Worm (Caenorhabditis elegans) whole organism, L1 larva: ENCODE measurements around the gene srj-20.

Source experiments
- C16A3.4 ChIP-seq: fragments of 150-350 bp; optimal IDR thresholded peaks from 2 replicates; lab custom pipeline; 2014; ENCODE audit warnings: missing biosample characterization, missing genetic modification characterization
- F16B12.6 ChIP-seq: fragments of 150-350 bp; optimal IDR thresholded peaks from 2 replicates; lab custom pipeline; 2014; ENCODE audit warnings: missing biosample characterization, missing genetic modification characterization
- Y116A8C.19 ChIP-seq: sonication (generic microtip); optimal IDR thresholded peaks from 2 replicates; lab custom pipeline; 2016; ENCODE audit warnings: missing compliant biosample characterization, missing genetic modification characterization, borderline replicate concordance
- blmp-1 ChIP-seq: fragments of 150-350 bp; optimal IDR thresholded peaks from 2 replicates; lab custom pipeline; 2014; ENCODE audit warnings: missing biosample characterization, missing genetic modification characterization
- ceh-63 ChIP-seq: fragments of 200-800 bp; sonication (Bioruptor generic); optimal IDR thresholded peaks from 2 replicates; lab custom pipeline; 2018; ENCODE audit warnings: mild to moderate bottlenecking, missing genetic modification characterization, missing compliant biosample characterization
- ceh-88 ChIP-seq: fragments of 200-800 bp; sonication (Bioruptor generic); IDR thresholded peaks from 2 replicates; pipeline ENCODE4 v1.3.6; 2022; ENCODE audit warnings: missing genetic modification characterization, missing compliant biosample characterization
- ceh-90 ChIP-seq: sonication (generic microtip); optimal IDR thresholded peaks from 2 replicates; lab custom pipeline; 2016; ENCODE audit warnings: missing genetic modification characterization, missing compliant biosample characterization
- ces-1 ChIP-seq: fragments of 150-350 bp; optimal IDR thresholded peaks from 2 replicates; lab custom pipeline; 2014; ENCODE audit warnings: missing biosample characterization, missing genetic modification reagents, missing genetic modification characterization
- dpl-1 ChIP-seq, 3 experiments: fragments of 150-350 bp in 2 of 3; sonication (generic microtip) in 1 of 3; optimal IDR thresholded peaks; 2 replicates each; lab custom pipeline; 2014 to 2017; ENCODE audit warnings: missing biosample characterization in 3 of 3, missing genetic modification characterization in 3 of 3, missing genetic modification reagents in 3 of 3
- efl-1 ChIP-seq, 4 experiments: fragments of 150-350 bp; optimal IDR thresholded peaks in 3 of 4; peaks in 1 of 4; 1 replicate in 1 of 4; 2 replicates in 3 of 4; lab custom pipeline; 2014; ENCODE audit warnings: missing biosample characterization in 2 of 4, missing genetic modification characterization in 2 of 4, missing genetic modification reagents in 2 of 4
- elt-2 ChIP-seq: sonication (generic microtip); optimal IDR thresholded peaks from 2 replicates; lab custom pipeline; 2016; ENCODE audit warnings: missing genetic modification characterization, mild to moderate bottlenecking, inconsistent platforms, missing compliant biosample characterization, missing genetic modification reagents
- elt-3 ChIP-seq, 6 experiments: fragments of 150-350 bp in 1 of 6; sonication (generic microtip); optimal IDR thresholded peaks; 2 replicates each; lab custom pipeline; 2017 to 2018; ENCODE audit warnings: missing biosample characterization in 6 of 6, missing genetic modification characterization in 6 of 6, inconsistent platforms in 1 of 6
- fkh-10 ChIP-seq: sonication (generic microtip); optimal IDR thresholded peaks from 2 replicates; lab custom pipeline; 2017; ENCODE audit warnings: missing biosample characterization, missing genetic modification reagents, missing genetic modification characterization
- fkh-4 ChIP-seq: sonication (generic microtip); optimal IDR thresholded peaks from 2 replicates; lab custom pipeline; 2016; ENCODE audit warnings: missing compliant biosample characterization, missing genetic modification characterization, borderline replicate concordance
- fkh-8 ChIP-seq: sonication (generic microtip); optimal IDR thresholded peaks from 2 replicates; lab custom pipeline; 2016; ENCODE audit warnings: mild to moderate bottlenecking, missing genetic modification characterization, missing compliant biosample characterization
- hlh-17 ChIP-seq: fragments of 200-800 bp; sonication (Bioruptor generic); optimal IDR thresholded peaks from 2 replicates; lab custom pipeline; 2018; ENCODE audit warnings: missing genetic modification characterization, mild to moderate bottlenecking, missing compliant biosample characterization, moderate library complexity, borderline replicate concordance
- isw-1 ChIP-seq: fragments of 200-800 bp; sonication (Bioruptor generic); IDR thresholded peaks from 2 replicates; pipeline ENCODE4 v1.3.6; 2022; ENCODE audit warnings: missing genetic modification characterization, missing compliant biosample characterization
- jun-1 ChIP-seq: fragments of 150-350 bp; optimal IDR thresholded peaks from 2 replicates; lab custom pipeline; 2014; ENCODE audit warnings: missing biosample characterization, missing genetic modification reagents, missing genetic modification characterization
- lin-13 ChIP-seq: fragments of 150-350 bp; optimal IDR thresholded peaks from 2 replicates; lab custom pipeline; 2014; ENCODE audit warnings: missing biosample characterization, missing genetic modification reagents, missing genetic modification characterization
- lin-14 ChIP-seq: fragments of 200-800 bp; sonication (Bioruptor generic); optimal IDR thresholded peaks from 2 replicates; lab custom pipeline; 2018; ENCODE audit warnings: mild to moderate bottlenecking, missing genetic modification characterization, moderate library complexity, missing compliant biosample characterization
- lin-15B ChIP-seq: fragments of 150-350 bp; sonication (generic microtip); optimal IDR thresholded peaks from 3 replicates; lab custom pipeline; 2014; ENCODE audit warnings: missing biosample characterization, missing genetic modification characterization
- lin-35 ChIP-seq, 2 experiments: fragments of 150-350 bp; optimal IDR thresholded peaks; 2 replicates each; lab custom pipeline; 2014; ENCODE audit warnings: missing biosample characterization in 2 of 2, missing genetic modification characterization in 2 of 2, missing genetic modification reagents in 2 of 2
- lir-3 ChIP-seq: sonication (generic microtip); optimal IDR thresholded peaks from 2 replicates; lab custom pipeline; 2016; ENCODE audit warnings: mild to moderate bottlenecking, missing genetic modification characterization, moderate library complexity, missing compliant biosample characterization; ENCODE audit not compliant: poor library complexity
- lsy-2 ChIP-seq, 2 experiments: fragments of 150-350 bp; optimal IDR thresholded peaks; 2 replicates each; lab custom pipeline; 2014; ENCODE audit warnings: missing biosample characterization in 2 of 2, missing genetic modification characterization in 2 of 2
- mab-9 ChIP-seq: fragments of 200-800 bp; sonication (Bioruptor generic); IDR thresholded peaks from 2 replicates; pipeline ENCODE4 v1.3.6; 2022; ENCODE audit warnings: missing genetic modification reagents, missing genetic modification characterization, missing compliant biosample characterization
- mep-1 ChIP-seq: fragments of 150-350 bp; optimal IDR thresholded peaks from 2 replicates; lab custom pipeline; 2014; ENCODE audit warnings: missing biosample characterization, missing genetic modification characterization
- nhr-11 ChIP-seq: fragments of 150-350 bp; optimal IDR thresholded peaks from 2 replicates; lab custom pipeline; 2014; ENCODE audit warnings: missing biosample characterization, missing genetic modification characterization
- nhr-19 ChIP-seq: fragments of 200-800 bp; sonication (Bioruptor generic); conservative IDR thresholded peaks from 2 replicates; pipeline ENCODE4 v1.3.6; 2022; ENCODE audit warnings: missing genetic modification characterization, missing compliant biosample characterization
- nhr-20 ChIP-seq: sonication (generic microtip); optimal IDR thresholded peaks from 2 replicates; lab custom pipeline; 2016; ENCODE audit warnings: mild to moderate bottlenecking, missing genetic modification characterization, missing compliant biosample characterization
- nhr-237 ChIP-seq: fragments of 150-350 bp; optimal IDR thresholded peaks from 2 replicates; lab custom pipeline; 2014; ENCODE audit warnings: missing biosample characterization, missing genetic modification characterization
- nhr-47 ChIP-seq: sonication (generic microtip); optimal IDR thresholded peaks from 2 replicates; lab custom pipeline; 2016; ENCODE audit warnings: mild to moderate bottlenecking, missing genetic modification characterization, moderate library complexity, missing compliant biosample characterization
- nhr-84 ChIP-seq: sonication (generic microtip); optimal IDR thresholded peaks from 2 replicates; lab custom pipeline; 2017; ENCODE audit warnings: missing biosample characterization, missing genetic modification characterization
- pag-3 ChIP-seq: sonication (generic microtip); optimal IDR thresholded peaks from 2 replicates; lab custom pipeline; 2017; ENCODE audit warnings: missing genetic modification characterization, mild to moderate bottlenecking, missing compliant biosample characterization, antibody characterized with exemption, borderline replicate concordance; ENCODE audit not compliant: insufficient read depth
- rnt-1 ChIP-seq: sonication (generic microtip); optimal IDR thresholded peaks from 2 replicates; lab custom pipeline; 2016; ENCODE audit warnings: mild to moderate bottlenecking, missing genetic modification characterization, moderate library complexity, missing compliant biosample characterization
- skn-1 ChIP-seq: fragments of 150-350 bp; optimal IDR thresholded peaks from 2 replicates; lab custom pipeline; 2014; ENCODE audit warnings: missing biosample characterization, missing genetic modification characterization
- snu-23 ChIP-seq: sonication (generic microtip); optimal IDR thresholded peaks from 2 replicates; lab custom pipeline; 2016; ENCODE audit warnings: missing genetic modification characterization, missing compliant biosample characterization
- sox-4 ChIP-seq: sonication (generic microtip); optimal IDR thresholded peaks from 2 replicates; lab custom pipeline; 2016; ENCODE audit warnings: missing genetic modification characterization, missing compliant biosample characterization
- tbx-2 ChIP-seq: sonication (generic microtip); optimal IDR thresholded peaks from 2 replicates; lab custom pipeline; 2016; ENCODE audit warnings: missing genetic modification characterization, missing compliant biosample characterization
- tlp-1 ChIP-seq: fragments of 150-350 bp; optimal IDR thresholded peaks from 2 replicates; lab custom pipeline; 2014; ENCODE audit warnings: missing biosample characterization, missing genetic modification characterization
- unc-130 ChIP-seq: fragments of 150-350 bp; optimal IDR thresholded peaks from 2 replicates; lab custom pipeline; 2017; ENCODE audit warnings: missing biosample characterization, missing genetic modification characterization, inconsistent platforms
- unc-30 ChIP-seq: sonication (generic microtip); optimal IDR thresholded peaks from 2 replicates; lab custom pipeline; 2017; ENCODE audit warnings: missing biosample characterization, missing genetic modification characterization
- unc-62 ChIP-seq: fragments of 150-350 bp; optimal IDR thresholded peaks from 2 replicates; lab custom pipeline; 2014; ENCODE audit warnings: missing biosample characterization, missing genetic modification reagents, missing genetic modification characterization
- vab-15 ChIP-seq: sonication (generic microtip); optimal IDR thresholded peaks from 2 replicates; lab custom pipeline; 2017; ENCODE audit warnings: missing genotype, mild to moderate bottlenecking, missing genetic modification characterization, missing compliant biosample characterization
- xbp-1 ChIP-seq: sonication (generic microtip); optimal IDR thresholded peaks from 2 replicates; lab custom pipeline; 2016; ENCODE audit warnings: missing genetic modification characterization, missing compliant biosample characterization
- zag-1 ChIP-seq: fragments of 150-350 bp; optimal IDR thresholded peaks from 2 replicates; lab custom pipeline; 2014; ENCODE audit warnings: missing biosample characterization, missing genetic modification characterization
- ztf-11 ChIP-seq, 2 experiments: sonication (generic microtip); optimal IDR thresholded peaks; 2 replicates each; lab custom pipeline; 2016 to 2017; ENCODE audit warnings: missing genetic modification characterization in 2 of 2, missing biosample characterization in 1 of 2, missing compliant biosample characterization in 1 of 2

The srj-20 gene

DNA sequence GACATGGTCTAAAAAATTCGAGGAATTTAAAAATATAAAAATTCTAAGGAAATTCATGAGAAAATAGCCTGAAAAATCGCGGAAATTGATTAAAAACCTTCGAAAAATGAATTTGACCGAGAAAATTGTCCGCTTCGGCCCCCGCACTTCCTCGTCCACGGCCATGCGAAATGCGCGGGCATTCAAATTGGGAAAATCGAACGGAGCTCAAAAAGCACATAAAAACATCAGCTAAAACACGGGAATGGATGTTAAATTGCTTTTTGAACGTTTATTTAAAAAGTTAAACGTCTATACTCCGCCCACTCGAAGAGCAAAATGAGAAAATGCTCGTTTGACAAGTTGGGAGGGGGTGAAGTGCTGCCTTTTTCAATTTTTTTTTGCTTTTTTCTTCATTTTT is 30.0 kb upstream of the srj-20 start, which contains the start of gene F53E10.6 (continued):
- peak; percentile 28; the same call in 1 of the 2 replicates for TF ChIP-seq isw-1 (GFP tag; lab: Robert Waterston, UW)
- peak; percentile 63 for TF ChIP-seq nhr-47 (tag; lab: Kevin White, UChicago)
- peak; percentile 21 for TF ChIP-seq xbp-1 (tag; lab: Kevin White, UChicago)
- peak; percentile 74 for TF ChIP-seq lir-3 (tag; lab: Kevin White, UChicago)
- TF ChIP-seq lsy-2 (tag; optimal IDR thresholded peaks at IDR 0.05; lab: Kevin White, UChicago), result peak; percentile 42 to 56
- peak; percentile 90 to 93 for TF ChIP-seq lin-35 (GFP tag; optimal IDR thresholded peaks at IDR 0.05; lab: Kevin White, UChicago)
- peak; percentile 80 to 91 (median 89) for TF ChIP-seq dpl-1 (GFP tag; optimal IDR thresholded peaks at IDR 0.05; lab: Kevin White, UChicago)
- no peak for TF ChIP-seq elt-3 (tag; optimal IDR thresholded peaks at IDR 0.05; lab: Kevin White, UChicago)
- TF ChIP-seq lin-15B (tag; lab: Kevin White, UChicago), result no peak
- TF ChIP-seq vab-15, result no peak
- TF ChIP-seq F16B12.6 (tag; lab: Kevin White, UChicago), result peak; percentile 36
- no peak for TF ChIP-seq lin-13 (GFP tag; lab: Kevin White, UChicago)
- TF ChIP-seq nhr-20, result peak; percentile 27
- peak; percentile 35 for TF ChIP-seq skn-1 (tag; lab: Kevin White, UChicago)
- peak; percentile 21 for TF ChIP-seq elt-2
- TF ChIP-seq rnt-1 (tag; lab: Kevin White, UChicago), result peak; percentile 94
- peak; percentile 75 to 91 for TF ChIP-seq efl-1 (optimal IDR thresholded peaks at IDR 0.05; lab: Kevin White, UChicago)
- peak; percentile 91 to 99 for TF ChIP-seq efl-1 (GFP tag; optimal IDR thresholded peaks at IDR 0.05 in 1 of 2; lab: Kevin White, UChicago)

DNA sequence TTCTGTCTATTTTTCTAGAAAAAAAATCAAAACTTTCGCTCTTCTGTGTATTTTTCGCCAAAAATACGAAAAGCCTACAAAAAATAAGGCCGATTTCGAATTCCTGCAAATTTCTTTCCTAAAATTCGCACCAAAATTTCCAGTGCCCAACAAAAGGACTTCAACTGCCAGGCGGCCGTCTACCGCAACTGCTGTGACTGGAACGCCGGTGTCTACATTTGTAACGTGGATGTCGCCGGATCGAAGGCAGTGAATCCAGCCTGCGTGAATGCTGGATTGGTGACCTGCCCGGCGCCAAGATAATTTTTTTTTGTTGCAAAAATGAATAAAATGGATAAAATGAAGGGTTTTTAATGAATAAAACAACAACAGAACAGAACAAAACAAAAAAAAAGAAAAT is 28.8 kb upstream of the srj-20 start:
- TF ChIP-seq tlp-1 (tag; lab: Kevin White, UChicago), result no peak
- TF ChIP-seq nhr-47 (tag; lab: Kevin White, UChicago), result no peak
- no peak for TF ChIP-seq snu-23
- TF ChIP-seq nhr-237 (tag; lab: Kevin White, UChicago), result no peak
- TF ChIP-seq sox-4 (tag; lab: Kevin White, UChicago), result no peak
- TF ChIP-seq C16A3.4 (tag; lab: Kevin White, UChicago), result no peak
- TF ChIP-seq unc-30, result no peak
- no peak for TF ChIP-seq vab-15
- no peak for TF ChIP-seq ceh-90
- no peak for TF ChIP-seq Y116A8C.19 (tag; lab: Kevin White, UChicago)
- no peak for TF ChIP-seq mab-9 (GFP tag; lab: Robert Waterston, UW)
- TF ChIP-seq lir-3 (tag; lab: Kevin White, UChicago), result no peak
- TF ChIP-seq F16B12.6 (tag; lab: Kevin White, UChicago), result no peak
- no peak for TF ChIP-seq hlh-17
- no peak for TF ChIP-seq lin-14
- TF ChIP-seq nhr-20, result no peak
- TF ChIP-seq fkh-4, result no peak
- TF ChIP-seq, all 84 proteins: peak for 0

DNA sequence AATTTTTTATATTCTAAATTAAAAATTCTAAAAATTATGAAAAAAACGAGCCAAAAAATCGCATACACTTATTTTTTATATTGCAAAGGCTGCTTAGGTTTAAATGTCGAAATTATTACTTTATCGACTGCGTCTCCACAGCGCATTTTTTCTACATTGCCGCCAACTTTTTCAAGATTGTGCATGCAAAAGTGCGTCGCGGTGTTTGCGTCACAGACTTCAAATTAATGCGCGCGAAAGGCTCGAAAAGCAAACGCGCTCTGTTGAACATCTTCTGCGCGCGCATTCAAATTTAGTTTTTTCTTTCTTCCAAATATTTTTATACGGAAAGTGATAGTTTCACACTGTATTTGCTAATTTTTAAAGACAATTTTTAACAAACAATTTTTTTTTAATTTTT is 27.5 kb upstream of the srj-20 start:
- TF ChIP-seq tbx-2 (tag; lab: Kevin White, UChicago) (peak; percentile 94), zag-1 (tag; lab: Kevin White, UChicago) (no peak), nhr-19 (peak; percentile 98), ceh-88 (GFP tag; lab: Robert Waterston, UW) (peak; percentile 95), mep-1 (tag; lab: Kevin White, UChicago) (peak; percentile 84), fkh-8 (tag; lab: Kevin White, UChicago) (peak; percentile 94), lin-35 (GFP tag; optimal IDR thresholded peaks at IDR 0.05; lab: Kevin White, UChicago) (peak; percentile 96 to 99), elt-2 (peak; percentile 79), pag-3 (tag; lab: Kevin White, UChicago) (no peak), lin-13 (GFP tag; lab: Kevin White, UChicago) (peak; percentile 65), ztf-11 (tag; optimal IDR thresholded peaks at IDR 0.05; lab: Kevin White, UChicago) (peak in 1 of 2 experiments; percentile 76), nhr-237 (tag; lab: Kevin White, UChicago) (peak; percentile 63), blmp-1 (tag; lab: Kevin White, UChicago) (peak; percentile 35), ceh-63 (GFP tag; lab: Kevin White, UChicago) (peak; percentile 60), lir-3 (tag; lab: Kevin White, UChicago) (peak; percentile 88), lin-14 (peak; percentile 92), rnt-1 (tag; lab: Kevin White, UChicago) (peak; percentile 93), nhr-20 (peak; percentile 94), nhr-84 (tag; lab: Kevin White, UChicago) (no peak), fkh-10 (peak; percentile 31), vab-15 (peak; percentile 63), unc-62 (GFP tag; lab: Kevin White, UChicago) (no peak), Y116A8C.19 (tag; lab: Kevin White, UChicago) (no peak), ces-1 (no peak), nhr-11 (tag; lab: Kevin White, UChicago) (peak; percentile 53), jun-1 (tag; lab: Kevin White, UChicago) (peak; percentile 70), unc-130 (peak; percentile 21)
